Worm (Caenorhabditis elegans) whole organism, midembryonic: Measurements from ENCODE around the gene C25H3.11.

ENCODE experiments used
- cog-1 ChIP-seq: sonication (generic microtip); optimal IDR thresholded peaks from 2 replicates; lab custom pipeline; 2016; ENCODE audit warnings: missing genetic modification characterization, missing compliant biosample characterization
- tab-1 ChIP-seq: fragments of 200-800 bp; sonication (Bioruptor generic); IDR thresholded peaks from 2 replicates; pipeline ENCODE4 v1.3.6; 2022; ENCODE audit warnings: missing genetic modification characterization, missing compliant biosample characterization

DNA sequence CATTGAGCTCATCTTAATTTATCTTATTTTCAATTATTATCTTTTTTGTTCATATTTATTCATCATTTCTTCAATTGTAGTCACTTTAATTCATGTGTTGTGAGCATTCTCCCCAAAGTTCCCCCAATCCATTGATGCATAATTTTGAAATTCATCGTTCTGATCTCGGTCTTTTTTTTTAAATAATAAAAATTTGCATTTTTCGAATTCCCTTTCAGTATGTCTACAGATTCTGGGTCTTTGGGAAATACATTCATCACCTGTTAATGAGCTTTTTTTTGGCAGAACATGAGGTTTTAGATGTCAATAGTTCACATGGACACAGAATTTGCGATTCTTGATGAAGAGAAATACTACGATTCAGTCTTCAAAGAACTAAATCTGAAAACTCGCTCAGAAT lies 31.0 kb upstream of the C25H3.11 start, which contains the start of gene damt-1:
- TF ChIP-seq cog-1 (tag; lab: Kevin White, UChicago), result no peak
- no peak for TF ChIP-seq tab-1
